Worm (Caenorhabditis elegans): ENCODE results near the gene nhr-35.

ce11 chrX:4532160-4532741 is at the start of gene nhr-35:
- TF ChIP-seq nhr-76 (tag; optimal IDR thresholded peaks at IDR 0.05) (no peak), elt-1 (tag; optimal IDR thresholded peaks at IDR 0.05; ENCODE audit: borderline replicate concordance, insufficient read depth) (no peak), nhr-12 (tag; optimal IDR thresholded peaks at IDR 0.05) (no peak), sptf-1 (tag; optimal IDR thresholded peaks at IDR 0.05) (no peak), pha-4 (tag; optimal IDR thresholded peaks at IDR 0.05) (no peak), unc-62 (GFP tag; optimal IDR thresholded peaks at IDR 0.05) (peak; percentile 95), bed-3 (GFP tag; optimal IDR thresholded peaks at IDR 0.05) (no peak), ham-2 (GFP tag; optimal IDR thresholded peaks at IDR 0.05) (peak; percentile 6), ztf-11 (tag; optimal IDR thresholded peaks at IDR 0.05) (no peak), sem-2 (GFP tag; optimal IDR thresholded peaks at IDR 0.05) (no peak), mab-5 (tag; optimal IDR thresholded peaks at IDR 0.05) (no peak)
